Fruit fly (Drosophila melanogaster) whole organism, embryonic: ENCODE data around the gene mRpL24.

Experiments used
- CG10274 ChIP-seq: fragments of 200-800 bp; sonication (Bioruptor generic); optimal IDR thresholded peaks from 3 replicates; lab custom pipeline; 2017; ENCODE audit warnings: missing biosample characterization, mild to moderate bottlenecking, missing genetic modification characterization
- CG10366 ChIP-seq: fragments of 200-800 bp; sonication (Bioruptor generic); IDR thresholded peaks from 2 replicates; pipeline ENCODE4 v1.3.6; 2022; ENCODE audit warnings: missing biosample characterization, missing genetic modification characterization
- CG12769 ChIP-seq: fragments of 200-800 bp; sonication (Bioruptor generic); optimal IDR thresholded peaks from 2 replicates; lab custom pipeline; 2019; ENCODE audit warnings: missing biosample characterization, mild to moderate bottlenecking, missing genetic modification characterization, moderate library complexity
- CG13424 ChIP-seq: fragments of 200-800 bp; sonication (Bioruptor generic); optimal IDR thresholded peaks from 2 replicates; lab custom pipeline; 2019; ENCODE audit warnings: missing biosample characterization, mild to moderate bottlenecking, missing genetic modification characterization, moderate library complexity
- CG14667 ChIP-seq: fragments of 200-800 bp; sonication (Bioruptor generic); IDR thresholded peaks from 2 replicates; pipeline ENCODE4 v1.3.6; 2022; ENCODE audit warnings: missing biosample characterization, missing genetic modification characterization
- CG15479 ChIP-seq: fragments of 200-800 bp; sonication (Bioruptor generic); optimal IDR thresholded peaks from 3 replicates; lab custom pipeline; 2019; ENCODE audit warnings: missing biosample characterization, mild to moderate bottlenecking, missing genetic modification characterization, moderate library complexity
- CG16863 ChIP-seq: fragments of 200-800 bp; sonication (Bioruptor generic); optimal IDR thresholded peaks from 3 replicates; lab custom pipeline; 2016; ENCODE audit warnings: missing biosample characterization, missing genetic modification characterization
- CG17359 ChIP-seq: fragments of 200-800 bp; sonication (Bioruptor generic); optimal IDR thresholded peaks from 3 replicates; lab custom pipeline; 2018; ENCODE audit warnings: missing biosample characterization, mild to moderate bottlenecking, missing genetic modification characterization, moderate library complexity
- CG17361 ChIP-seq: fragments of 200-800 bp; sonication (Bioruptor generic); IDR thresholded peaks from 3 replicates; pipeline ENCODE4 v1.3.6; 2022; ENCODE audit warnings: missing biosample characterization, missing genetic modification characterization
- CG17612 ChIP-seq: fragments of 200-800 bp; sonication (Bioruptor generic); IDR thresholded peaks from 2 replicates; pipeline ENCODE4 v1.3.6; 2022; ENCODE audit warnings: missing biosample characterization, missing genetic modification characterization
- CG1832 ChIP-seq: fragments of 200-800 bp; sonication (Bioruptor generic); optimal IDR thresholded peaks from 2 replicates; lab custom pipeline; 2017; ENCODE audit warnings: missing biosample characterization, mild to moderate bottlenecking, missing genetic modification characterization, inconsistent platforms
- CG2678 ChIP-seq: fragments of 200-800 bp; sonication (Bioruptor generic); optimal IDR thresholded peaks from 3 replicates; lab custom pipeline; 2019; ENCODE audit warnings: missing biosample characterization, mild to moderate bottlenecking, missing genetic modification characterization, moderate library complexity
- CG3281 ChIP-seq: fragments of 200-800 bp; sonication (Bioruptor generic); optimal IDR thresholded peaks from 3 replicates; lab custom pipeline; 2017; ENCODE audit warnings: missing biosample characterization, mild to moderate bottlenecking, missing genetic modification characterization
- CG3838 ChIP-seq: fragments of 200-800 bp; sonication (Bioruptor generic); optimal IDR thresholded peaks from 3 replicates; lab custom pipeline; 2016; ENCODE audit warnings: missing biosample characterization, missing genetic modification characterization
- CG4360 ChIP-seq: fragments of 200-800 bp; sonication (Bioruptor generic); IDR thresholded peaks from 2 replicates; pipeline ENCODE4 v1.3.6; 2022; ENCODE audit warnings: missing biosample characterization, missing genetic modification characterization
- CG7271 ChIP-seq: fragments of 200-800 bp; sonication (Bioruptor generic); optimal IDR thresholded peaks from 2 replicates; lab custom pipeline; 2018; ENCODE audit warnings: missing biosample characterization, mild to moderate bottlenecking, missing genetic modification characterization, moderate library complexity
- CG8089 ChIP-seq: fragments of 200-800 bp; sonication (Bioruptor generic); optimal IDR thresholded peaks from 3 replicates; lab custom pipeline; 2016; ENCODE audit warnings: missing biosample characterization, missing genetic modification characterization
- CG8359 ChIP-seq: fragments of 200-800 bp; sonication (Bioruptor generic); optimal IDR thresholded peaks from 2 replicates; lab custom pipeline; 2017; ENCODE audit warnings: missing biosample characterization, mild to moderate bottlenecking, missing genetic modification characterization, borderline replicate concordance
- CrebB ChIP-seq: fragments of 200-800 bp; sonication (Bioruptor generic); optimal IDR thresholded peaks from 3 replicates; lab custom pipeline; 2018; ENCODE audit warnings: missing biosample characterization, mild to moderate bottlenecking, missing genetic modification characterization
- Dip2 ChIP-seq: fragments of 200-800 bp; sonication (Bioruptor generic); IDR thresholded peaks from 2 replicates; pipeline ENCODE4 v1.3.6; 2022; ENCODE audit warnings: missing biosample characterization, missing genetic modification characterization
- Dip3 ChIP-seq: fragments of 200-800 bp; sonication (Bioruptor generic); optimal IDR thresholded peaks from 3 replicates; lab custom pipeline; 2016; ENCODE audit warnings: missing biosample characterization, missing genetic modification characterization
- E2f1 ChIP-seq: fragments of 200-800 bp; sonication (Bioruptor generic); IDR thresholded peaks from 2 replicates; pipeline ENCODE4 v1.3.6; 2022; ENCODE audit warnings: missing biosample characterization, missing genetic modification characterization
- Elba2 ChIP-seq: fragments of 200-800 bp; sonication (Bioruptor generic); optimal IDR thresholded peaks from 3 replicates; lab custom pipeline; 2016; ENCODE audit warnings: missing biosample characterization, missing genetic modification characterization
- Fer3 ChIP-seq: fragments of 200-800 bp; sonication (Bioruptor generic); optimal IDR thresholded peaks from 2 replicates; lab custom pipeline; 2018; ENCODE audit warnings: missing biosample characterization, mild to moderate bottlenecking, missing genetic modification characterization, moderate library complexity
- Hr78 ChIP-seq, 2 experiments: fragments of 200-800 bp in 1 of 2; fragments of >200 bp in 1 of 2; sonication (Bioruptor generic) in 1 of 2; optimal IDR thresholded peaks; 2 replicates each; lab custom pipeline; 2017 to 2019; ENCODE audit warnings: missing biosample characterization in 2 of 2, missing genetic modification characterization in 2 of 2, mild to moderate bottlenecking in 1 of 2, moderate library complexity in 1 of 2
- Mad ChIP-seq: fragments of 200-800 bp; sonication (Bioruptor generic); optimal IDR thresholded peaks from 2 replicates; lab custom pipeline; 2016; ENCODE audit warnings: missing biosample characterization, missing genetic modification characterization
- NFAT ChIP-seq: fragments of 200-800 bp; sonication (Bioruptor generic); IDR thresholded peaks from 2 replicates; pipeline ENCODE4 v1.3.6; 2022; ENCODE audit warnings: missing biosample characterization, missing genetic modification characterization
- Oli ChIP-seq: fragments of 200-800 bp; sonication (Bioruptor generic); optimal IDR thresholded peaks from 2 replicates; lab custom pipeline; 2018; ENCODE audit warnings: missing biosample characterization, mild to moderate bottlenecking, missing genetic modification characterization, moderate library complexity
- Rfx ChIP-seq: fragments of 200-800 bp; sonication (Bioruptor generic); IDR thresholded peaks from 2 replicates; pipeline ENCODE4 v1.3.6; 2022; ENCODE audit warnings: missing biosample characterization, missing genetic modification characterization
- Spps ChIP-seq: fragments of 200-800 bp; sonication (Bioruptor generic); optimal IDR thresholded peaks from 2 replicates; lab custom pipeline; 2018; ENCODE audit warnings: missing biosample characterization, mild to moderate bottlenecking, missing genetic modification characterization
- Tbp ChIP-seq: fragments of >200 bp; optimal IDR thresholded peaks from 2 replicates; lab custom pipeline; 2018; ENCODE audit warnings: missing biosample characterization, missing genetic modification characterization
- abd-A ChIP-seq: fragments of 200-800 bp; sonication (Bioruptor generic); optimal IDR thresholded peaks from 3 replicates; lab custom pipeline; 2019; ENCODE audit warnings: missing biosample characterization, mild to moderate bottlenecking, missing genetic modification characterization, moderate library complexity
- crc ChIP-seq: fragments of 200-800 bp; sonication (Bioruptor generic); optimal IDR thresholded peaks from 2 replicates; lab custom pipeline; 2016; ENCODE audit warnings: missing biosample characterization, missing genetic modification characterization
- dmrt99B ChIP-seq: fragments of 200-800 bp; sonication (Bioruptor generic); optimal IDR thresholded peaks from 2 replicates; lab custom pipeline; 2018; ENCODE audit warnings: missing biosample characterization, mild to moderate bottlenecking, missing genetic modification characterization, moderate library complexity
- dysf ChIP-seq: fragments of 200-800 bp; sonication (Bioruptor generic); IDR thresholded peaks from 3 replicates; pipeline ENCODE4 v1.3.6; 2022; ENCODE audit warnings: missing biosample characterization, missing genetic modification characterization
- gce ChIP-seq: fragments of 200-800 bp; sonication (Bioruptor generic); IDR thresholded peaks from 3 replicates; pipeline ENCODE4 v1.3.6; 2022; ENCODE audit warnings: missing biosample characterization, missing genetic modification characterization
- gcm ChIP-seq: fragments of 200-800 bp; sonication (Bioruptor generic); optimal IDR thresholded peaks from 2 replicates; lab custom pipeline; 2019; ENCODE audit warnings: missing biosample characterization, mild to moderate bottlenecking, missing genetic modification characterization, moderate library complexity
- grau ChIP-seq: fragments of 200-800 bp; optimal IDR thresholded peaks from 3 replicates; lab custom pipeline; 2019; ENCODE audit warnings: missing biosample characterization, mild to moderate bottlenecking, missing genetic modification characterization, moderate library complexity
- gsb ChIP-seq: fragments of 200-800 bp; sonication (Bioruptor generic); IDR thresholded peaks from 2 replicates; pipeline ENCODE4 v1.3.6; 2022; ENCODE audit warnings: missing biosample characterization, missing genetic modification characterization
- hkb ChIP-seq, 2 experiments: fragments of 200-800 bp in 1 of 2; fragments of >200 bp in 1 of 2; sonication (Bioruptor generic) in 1 of 2; IDR thresholded peaks in 1 of 2; optimal IDR thresholded peaks in 1 of 2; 2 replicates each; pipeline versions ENCODE4 v1.3.6 to Lab custom; 2017 to 2022; ENCODE audit warnings: missing biosample characterization in 1 of 2, missing genetic modification characterization in 1 of 2
- jing ChIP-seq: fragments of 200-800 bp; sonication (Bioruptor generic); optimal IDR thresholded peaks from 2 replicates; lab custom pipeline; 2018; ENCODE audit warnings: missing biosample characterization, mild to moderate bottlenecking, missing genetic modification characterization
- lab ChIP-seq: fragments of 200-800 bp; sonication (Bioruptor generic); optimal IDR thresholded peaks from 3 replicates; lab custom pipeline; 2017; ENCODE audit warnings: missing biosample characterization, missing genetic modification characterization, mild to moderate bottlenecking, moderate library complexity, missing genetic modification reagents
- nerfin-2 ChIP-seq: fragments of 200-800 bp; sonication (Bioruptor generic); IDR thresholded peaks from 2 replicates; pipeline ENCODE4 v1.3.6; 2022; ENCODE audit warnings: missing biosample characterization, missing genetic modification characterization; ENCODE audit not compliant: partially characterized antibody
- pan ChIP-seq, 4 experiments: fragments of >200 bp in 3 of 4; fragments of 200-800 bp in 1 of 4; sonication (Bioruptor generic) in 1 of 4; optimal IDR thresholded peaks in 3 of 4; IDR thresholded peaks in 1 of 4; 2 replicates each; pipeline versions ENCODE4 v1.3.6 to Lab custom; 2017 to 2022; ENCODE audit warnings: missing biosample characterization in 2 of 4, missing genetic modification characterization in 2 of 4, mixed read lengths in 1 of 4
- row ChIP-seq: fragments of 200-800 bp; sonication (Bioruptor generic); IDR thresholded peaks from 3 replicates; pipeline ENCODE4 v1.3.6; 2022; ENCODE audit warnings: missing biosample characterization, missing genetic modification characterization
- sens-2 ChIP-seq: fragments of 200-800 bp; sonication (Bioruptor generic); IDR thresholded peaks from 2 replicates; pipeline ENCODE4 v1.3.6; 2022; ENCODE audit warnings: missing biosample characterization, missing genetic modification characterization
- sisA ChIP-seq: fragments of 200-800 bp; sonication (Bioruptor generic); IDR thresholded peaks from 2 replicates; pipeline ENCODE4 v1.3.6; 2022; ENCODE audit warnings: missing biosample characterization, missing genetic modification characterization
- wdn ChIP-seq: fragments of 200-800 bp; sonication (Bioruptor generic); IDR thresholded peaks from 2 replicates; pipeline ENCODE4 v1.3.6; 2022; ENCODE audit warnings: missing biosample characterization, missing genetic modification characterization
- wek ChIP-seq: fragments of 200-800 bp; sonication (Bioruptor generic); optimal IDR thresholded peaks from 3 replicates; lab custom pipeline; 2018; ENCODE audit warnings: missing biosample characterization, mild to moderate bottlenecking, missing genetic modification characterization, moderate library complexity
- zf30C ChIP-seq: fragments of 200-800 bp; sonication (Bioruptor generic); optimal IDR thresholded peaks from 3 replicates; lab custom pipeline; 2018; ENCODE audit warnings: missing biosample characterization, mild to moderate bottlenecking, missing genetic modification characterization

Gene mRpL24

DNA sequence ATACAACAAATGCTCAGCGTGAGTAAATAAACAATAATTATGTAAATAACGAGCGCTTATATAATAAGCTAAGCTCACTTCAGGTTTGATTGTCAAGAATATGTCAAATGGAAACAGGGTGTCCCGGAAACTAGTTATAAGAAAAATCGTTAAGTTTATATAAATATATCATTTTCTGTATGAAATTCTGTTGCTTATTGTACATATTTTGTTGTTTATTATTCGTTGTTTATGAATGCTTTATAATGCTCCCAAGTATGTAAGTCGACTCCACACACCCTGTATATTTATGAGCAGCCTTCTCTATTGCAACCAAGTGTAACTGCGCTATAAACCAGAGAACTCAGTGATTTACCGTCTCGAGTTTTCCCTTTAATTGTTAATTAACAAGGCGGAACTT, 14.6 kb downstream of the mRpL24 start (continued):
- no peak for TF ChIP-seq jing (GFP tag; lab: Kevin White, UChicago)
- 0 out of 2 replicates have a peak, but pooled peaks have one; percentile 8 for TF ChIP-seq CG10366 (GFP tag; lab: Robert Waterston, UW)
- no peak for TF ChIP-seq dysf
- no peak for TF ChIP-seq Rfx (GFP tag; lab: Robert Waterston, UW)
- peak; percentile 28 for TF ChIP-seq CG3281 (GFP tag; lab: Kevin White, UChicago)
- no peak for TF ChIP-seq Dip3 (GFP tag; lab: Kevin White, UChicago)
- no peak for TF ChIP-seq CG15479 (GFP tag; lab: Kevin White, UChicago)
- no peak for TF ChIP-seq CrebB (tag; lab: Kevin White, UChicago)
- no peak for TF ChIP-seq CG3838 (GFP tag; lab: Kevin White, UChicago)
- TF ChIP-seq gsb (GFP tag; lab: Robert Waterston, UW): no peak
- no peak for TF ChIP-seq sens-2 (GFP tag; lab: Robert Waterston, UW)
- peak; percentile 11 for TF ChIP-seq dmrt99B (tag; lab: Kevin White, UChicago)
- no peak for TF ChIP-seq wdn (GFP tag; lab: Robert Waterston, UW)
- TF ChIP-seq CG1832 (GFP tag; lab: Kevin White, UChicago): no peak
- TF ChIP-seq CG16863 (GFP tag; lab: Kevin White, UChicago): no peak
- peak; percentile 19 for TF ChIP-seq Oli
- peak; percentile 26 for TF ChIP-seq CG13424 (tag; lab: Kevin White, UChicago)
- TF ChIP-seq crc (GFP tag; lab: Kevin White, UChicago): no peak
- TF ChIP-seq nerfin-2 (GFP tag; lab: Robert Waterston, UW): no peak
- TF ChIP-seq CG2678 (tag; lab: Kevin White, UChicago): peak; percentile 37
- peak; percentile 15; the same call in 1 of the 2 replicates for TF ChIP-seq E2f1 (GFP tag; lab: Robert Waterston, UW)
- no peak for TF ChIP-seq CG4360 (GFP tag; lab: Robert Waterston, UW)
- TF ChIP-seq Spps (tag; lab: Kevin White, UChicago): no peak
- no peak for TF ChIP-seq gce (GFP tag; lab: Robert Waterston, UW)
- no peak for TF ChIP-seq CG17361 (GFP tag; lab: Robert Waterston, UW)
- TF ChIP-seq Hr78 (GFP tag; optimal IDR thresholded peaks at IDR 0.05; lab: Kevin White, UChicago): no peak
- TF ChIP-seq Elba2 (GFP tag; lab: Kevin White, UChicago): no peak
- no peak for TF ChIP-seq NFAT (GFP tag; lab: Robert Waterston, UW)
- TF ChIP-seq CG7271 (tag; lab: Kevin White, UChicago): no peak
- no peak for TF ChIP-seq wek (GFP tag; lab: Kevin White, UChicago)
- TF ChIP-seq CG12769 (tag; lab: Kevin White, UChicago): no peak
- TF ChIP-seq Mad (GFP tag; lab: Kevin White, UChicago): no peak
- TF ChIP-seq zf30C (GFP tag; lab: Kevin White, UChicago): no peak
- no peak for TF ChIP-seq CG10274
- peak; percentile 34 for TF ChIP-seq lab (GFP tag; lab: Kevin White, UChicago)
- TF ChIP-seq CG8089: no peak
- no peak for TF ChIP-seq CG17359 (tag; lab: Kevin White, UChicago)
- no peak for TF ChIP-seq pan (optimal IDR thresholded peaks at IDR 0.05; lab: Kevin White, UChicago)
- peak in 1 of 2 experiments; percentile 21 for TF ChIP-seq pan (GFP tag; optimal IDR thresholded peaks at IDR 0.05 in 1 of 2, IDR thresholded peaks at IDR 0.05 in 1 of 2)
- TF ChIP-seq grau: peak; percentile 14
- no peak for TF ChIP-seq sisA (GFP tag; lab: Robert Waterston, UW)
- no peak for TF ChIP-seq CG17612 (GFP tag; lab: Robert Waterston, UW)
- TF ChIP-seq Dip2 (GFP tag; lab: Robert Waterston, UW): no peak
- TF ChIP-seq CG8359: no peak
- TF ChIP-seq gcm (GFP tag; lab: Kevin White, UChicago): no peak
- peak; percentile 14 for TF ChIP-seq Fer3 (tag; lab: Kevin White, UChicago)
- peak; percentile 30; the same call in 1 of the 3 replicates for TF ChIP-seq row (GFP tag; lab: Robert Waterston, UW)
- TF ChIP-seq hkb (optimal IDR thresholded peaks at IDR 0.05; lab: Kevin White, UChicago): no peak
- TF ChIP-seq hkb (GFP tag; IDR thresholded peaks at IDR 0.05; lab: Robert Waterston, UW): 0 out of 2 replicates have a peak, but pooled peaks have one; percentile 13
- TF ChIP-seq CG14667: 0 out of 2 replicates have a peak, but pooled peaks have one; percentile 3
- no peak for TF ChIP-seq abd-A
- no peak for TF ChIP-seq Tbp
